Fruit fly (Drosophila melanogaster) whole organism, pupa: ENCODE measurements around the gene CG32750.

Source experiments
- CG10348 ChIP-seq: fragments of 200-800 bp; sonication (Bioruptor generic); IDR thresholded peaks from 2 replicates; pipeline ENCODE4 v1.3.6; 2022; ENCODE audit warnings: missing biosample characterization, missing genetic modification characterization
- CG12605 ChIP-seq: fragments of 200-800 bp; sonication (Bioruptor generic); IDR thresholded peaks from 2 replicates; pipeline ENCODE4 v1.3.6; 2022; ENCODE audit warnings: missing biosample characterization, missing genetic modification characterization
- CG13204 ChIP-seq: fragments of 200-800 bp; sonication (Bioruptor generic); optimal IDR thresholded peaks from 2 replicates; lab custom pipeline; 2018; ENCODE audit warnings: missing biosample characterization, mild to moderate bottlenecking, missing genetic modification characterization, moderate library complexity
- CG14655 ChIP-seq: fragments of 200-800 bp; sonication (Bioruptor generic); optimal IDR thresholded peaks from 3 replicates; lab custom pipeline; 2017; ENCODE audit warnings: mild to moderate bottlenecking, missing biosample characterization, missing genetic modification reagents, missing genetic modification characterization
- CG15710 ChIP-seq: fragments of 200-800 bp; sonication (Bioruptor generic); optimal IDR thresholded peaks from 2 replicates; lab custom pipeline; 2018; ENCODE audit warnings: missing biosample characterization, mild to moderate bottlenecking, missing genetic modification characterization, moderate library complexity
- CG17806 ChIP-seq: fragments of 200-800 bp; sonication (Bioruptor generic); optimal IDR thresholded peaks from 2 replicates; lab custom pipeline; 2018; ENCODE audit warnings: missing biosample characterization, mild to moderate bottlenecking, missing genetic modification characterization, moderate library complexity
- CG32121 ChIP-seq: fragments of 200-800 bp; sonication (Bioruptor generic); IDR thresholded peaks from 2 replicates; pipeline ENCODE4 v1.3.6; 2022; ENCODE audit warnings: missing biosample characterization, missing genetic modification characterization
- CG34367 ChIP-seq: fragments of 200-800 bp; sonication (Bioruptor generic); optimal IDR thresholded peaks from 2 replicates; lab custom pipeline; 2018; ENCODE audit warnings: missing biosample characterization, mild to moderate bottlenecking, missing genetic modification characterization
- CG4496 ChIP-seq: fragments of 200-800 bp; sonication (Bioruptor generic); IDR thresholded peaks from 3 replicates; pipeline ENCODE4 v1.3.6; 2022; ENCODE audit warnings: missing biosample characterization, missing genetic modification characterization
- CG8159 ChIP-seq: fragments of 200-800 bp; sonication (Bioruptor generic); optimal IDR thresholded peaks from 3 replicates; lab custom pipeline; 2018; ENCODE audit warnings: missing biosample characterization, mild to moderate bottlenecking, missing genetic modification characterization, moderate library complexity
- CG8301 ChIP-seq: fragments of 200-800 bp; sonication (Bioruptor generic); optimal IDR thresholded peaks from 2 replicates; lab custom pipeline; 2018; ENCODE audit warnings: missing biosample characterization, mild to moderate bottlenecking, missing genetic modification characterization
- CG9948 ChIP-seq: fragments of 200-800 bp; sonication (Bioruptor generic); optimal IDR thresholded peaks from 2 replicates; lab custom pipeline; 2018; ENCODE audit warnings: missing biosample characterization, mild to moderate bottlenecking, missing genetic modification characterization, moderate library complexity
- D1 ChIP-seq: fragments of 200-800 bp; sonication (Bioruptor generic); optimal IDR thresholded peaks from 2 replicates; lab custom pipeline; 2018; ENCODE audit warnings: missing biosample characterization, mild to moderate bottlenecking, missing genetic modification characterization, moderate library complexity
- EcR ChIP-seq: fragments of 200-800 bp; sonication (Bioruptor generic); optimal IDR thresholded peaks from 3 replicates; lab custom pipeline; 2019; ENCODE audit warnings: missing biosample characterization, missing genetic modification characterization, mild to moderate bottlenecking, moderate library complexity, missing genetic modification reagents
- Ets98B ChIP-seq: fragments of 200-800 bp; sonication (Bioruptor generic); IDR thresholded peaks from 2 replicates; pipeline ENCODE4 v1.3.6; 2022; ENCODE audit warnings: missing biosample characterization, missing genetic modification characterization
- Pif1A ChIP-seq: fragments of 200-800 bp; sonication (Bioruptor generic); optimal IDR thresholded peaks from 3 replicates; lab custom pipeline; 2016; ENCODE audit warnings: missing biosample characterization, missing genetic modification characterization
- Pif1B ChIP-seq: fragments of 200-800 bp; sonication (Bioruptor generic); optimal IDR thresholded peaks from 3 replicates; lab custom pipeline; 2016; ENCODE audit warnings: missing biosample characterization, missing genetic modification characterization
- Snoo ChIP-seq: fragments of 200-800 bp; sonication (Bioruptor generic); optimal IDR thresholded peaks from 3 replicates; lab custom pipeline; 2017; ENCODE audit warnings: missing biosample characterization, mild to moderate bottlenecking, missing genetic modification characterization, inconsistent platforms
- fd96Ca ChIP-seq: fragments of 200-800 bp; sonication (Bioruptor generic); IDR thresholded peaks from 3 replicates; pipeline ENCODE4 v1.3.6; 2022; ENCODE audit warnings: missing biosample characterization, missing genetic modification characterization
- gl ChIP-seq: fragments of 200-800 bp; sonication (Bioruptor generic); optimal IDR thresholded peaks from 2 replicates; lab custom pipeline; 2018; ENCODE audit warnings: missing biosample characterization, mild to moderate bottlenecking, missing genetic modification characterization
- rn ChIP-seq: fragments of 200-800 bp; sonication (Bioruptor generic); IDR thresholded peaks from 2 replicates; pipeline ENCODE4 v1.3.6; 2022; ENCODE audit warnings: missing biosample characterization, missing genetic modification characterization

Gene CG32750

DNA sequence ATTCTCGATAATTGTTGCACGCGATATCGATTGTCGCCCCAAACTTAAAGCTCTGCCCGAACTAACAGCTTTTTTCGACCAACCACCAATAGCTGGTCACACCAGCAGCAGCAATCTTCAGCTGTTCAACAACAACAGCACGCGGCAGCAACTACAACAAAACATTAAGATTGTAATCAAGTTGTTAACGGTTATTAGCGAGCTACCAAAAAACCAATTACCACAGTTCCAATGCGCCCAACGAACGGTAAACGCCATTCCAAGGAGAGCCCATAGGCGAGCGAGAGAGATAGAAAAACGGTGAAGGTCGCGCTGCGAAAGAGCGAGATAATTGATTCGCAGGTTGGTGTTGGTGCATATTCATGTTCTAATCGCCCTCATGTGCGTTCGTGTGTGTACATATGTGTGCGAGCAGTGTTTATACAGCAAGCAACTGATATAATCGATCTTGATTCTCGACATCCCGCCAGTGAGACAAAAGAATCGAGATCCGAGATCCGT, 23.7 kb upstream of the CG32750 start, which contains the start of gene Efr:
Gene Efr, plus strand, starts transcription at position 113 of the 501 bp plus-strand sequence.
- TF ChIP-seq Pif1A (GFP tag; lab: Kevin White, UChicago) (no peak), Snoo (tag; lab: Kevin White, UChicago) (no peak), CG8301 (tag; lab: Kevin White, UChicago) (no peak), EcR (GFP tag; lab: Kevin White, UChicago) (peak; percentile 41), D1 (tag; lab: Kevin White, UChicago) (no peak), gl (no peak), CG34367 (tag; lab: Kevin White, UChicago) (no peak), Ets98B (GFP tag; lab: Robert Waterston, UW) (no peak), CG14655 (no peak), CG4496 (GFP tag; lab: Robert Waterston, UW) (0 out of 3 replicates have a peak, but pooled peaks have one; percentile 30), Pif1B (GFP tag; lab: Kevin White, UChicago) (no peak), CG12605 (GFP tag; lab: Robert Waterston, UW) (no peak), CG17806 (no peak), rn (GFP tag; lab: Robert Waterston, UW) (no peak), CG13204 (GFP tag; lab: Kevin White, UChicago) (no peak), CG15710 (tag; lab: Kevin White, UChicago) (no peak), CG8159 (tag; lab: Kevin White, UChicago) (no peak)

- TF ChIP-seq gl (no peak), CG15710 (tag; lab: Kevin White, UChicago) (no peak), CG12605 (GFP tag; lab: Robert Waterston, UW) (no peak), CG10348 (GFP tag; lab: Robert Waterston, UW) (no peak), CG8159 (tag; lab: Kevin White, UChicago) (no peak), Pif1B (GFP tag; lab: Kevin White, UChicago) (no peak), CG32121 (GFP tag; lab: Robert Waterston, UW) (no peak), D1 (tag; lab: Kevin White, UChicago) (no peak), CG4496 (GFP tag; lab: Robert Waterston, UW) (no peak), CG9948 (no peak), CG14655 (no peak), CG8301 (tag; lab: Kevin White, UChicago) (no peak), EcR (GFP tag; lab: Kevin White, UChicago) (no peak), Pif1A (GFP tag; lab: Kevin White, UChicago) (no peak), CG17806 (no peak), Ets98B (GFP tag; lab: Robert Waterston, UW) (no peak), rn (GFP tag; lab: Robert Waterston, UW) (no peak), CG13204 (GFP tag; lab: Kevin White, UChicago) (no peak)
These were observed 23.0 kb upstream of the CG32750 start, which contains the start of gene Btnd for dm6 chrX:6219227-6219626. Gene Btnd (minus strand): TSS chrX:6219327.

- TF ChIP-seq CG4496 (GFP tag; lab: Robert Waterston, UW) (no peak), CG13204 (GFP tag; lab: Kevin White, UChicago) (no peak), CG34367 (tag; lab: Kevin White, UChicago) (no peak), CG15710 (tag; lab: Kevin White, UChicago) (no peak), CG8301 (tag; lab: Kevin White, UChicago) (no peak), CG9948 (no peak), gl (no peak), fd96Ca (GFP tag; lab: Robert Waterston, UW) (no peak), EcR (GFP tag; lab: Kevin White, UChicago) (no peak), D1 (tag; lab: Kevin White, UChicago) (no peak), Ets98B (GFP tag; lab: Robert Waterston, UW) (no peak), Snoo (tag; lab: Kevin White, UChicago) (no peak), Pif1B (GFP tag; lab: Kevin White, UChicago) (no peak), CG17806 (no peak), CG32121 (GFP tag; lab: Robert Waterston, UW) (no peak), CG12605 (GFP tag; lab: Robert Waterston, UW) (no peak), CG14655 (no peak)
These were observed 20.4 kb upstream of the CG32750 start for dm6 chrX:6216650-6217049.

DNA sequence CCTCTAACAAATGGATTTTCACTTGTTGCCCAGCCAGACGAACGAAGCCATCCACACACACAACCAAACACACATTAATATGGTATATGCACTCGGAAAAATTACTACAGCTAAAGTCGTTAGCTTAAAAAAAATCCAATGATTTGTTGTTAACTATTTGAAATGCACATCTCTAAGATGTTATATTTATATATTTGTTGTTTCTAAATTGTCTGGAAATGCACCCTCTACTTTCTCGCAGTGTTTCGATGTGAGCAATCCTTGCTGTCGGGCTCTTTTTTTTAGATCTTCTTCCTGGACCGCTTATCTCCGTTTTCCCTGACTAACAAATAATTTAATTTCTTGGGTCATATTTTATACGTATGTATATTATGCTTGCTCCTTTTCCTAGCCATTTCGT, 8.9 kb upstream of the CG32750 start:
- TF ChIP-seq EcR (GFP tag; lab: Kevin White, UChicago) (no peak), D1 (tag; lab: Kevin White, UChicago) (no peak), CG17806 (no peak), CG34367 (tag; lab: Kevin White, UChicago) (no peak), CG32121 (GFP tag; lab: Robert Waterston, UW) (no peak), CG12605 (GFP tag; lab: Robert Waterston, UW) (no peak), gl (no peak), CG13204 (GFP tag; lab: Kevin White, UChicago) (no peak), Pif1B (GFP tag; lab: Kevin White, UChicago) (no peak), CG4496 (GFP tag; lab: Robert Waterston, UW) (no peak), fd96Ca (GFP tag; lab: Robert Waterston, UW) (no peak), CG14655 (no peak), CG15710 (tag; lab: Kevin White, UChicago) (no peak), CG10348 (GFP tag; lab: Robert Waterston, UW) (no peak), CG8301 (tag; lab: Kevin White, UChicago) (no peak), Ets98B (GFP tag; lab: Robert Waterston, UW) (no peak), Snoo (tag; lab: Kevin White, UChicago) (no peak), rn (GFP tag; lab: Robert Waterston, UW) (no peak), CG8159 (tag; lab: Kevin White, UChicago) (no peak)

DNA sequence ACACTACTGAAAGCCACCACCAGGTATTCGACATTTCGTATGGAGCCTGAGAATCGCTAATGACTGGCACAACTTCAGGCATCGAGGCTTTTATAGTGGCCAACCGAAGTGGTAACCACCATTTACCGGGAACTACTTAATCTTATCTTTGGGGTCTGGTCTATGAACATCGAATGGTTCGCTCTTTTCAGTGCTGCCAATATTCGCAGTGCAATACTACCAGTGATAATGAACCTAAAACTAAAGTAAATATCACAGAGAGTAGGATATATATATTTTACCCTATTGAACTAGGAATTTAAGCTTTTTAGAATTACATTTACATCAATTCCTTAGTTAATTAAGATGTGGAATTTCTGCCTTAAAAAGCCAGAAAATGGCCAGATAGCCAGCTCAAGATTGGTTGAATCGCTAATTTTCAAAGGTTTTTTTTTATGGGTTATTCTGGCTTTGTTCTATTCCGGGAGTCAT, 6.3 kb upstream of the CG32750 start, which contains the start of gene vanin-like:
Gene vanin-like, minus strand, starts transcription at position 51 of the 471 bp plus-strand sequence.
- TF ChIP-seq CG13204 (GFP tag; lab: Kevin White, UChicago) (no peak), CG8301 (tag; lab: Kevin White, UChicago) (no peak), Ets98B (GFP tag; lab: Robert Waterston, UW) (no peak), CG15710 (tag; lab: Kevin White, UChicago) (no peak)
